Worm (Caenorhabditis elegans) whole organism, young adult: Measurements from ENCODE around the gene lgc-1.

ENCODE experiments used
- F55B11.4 ChIP-seq: sonication (generic microtip); optimal IDR thresholded peaks from 2 replicates; lab custom pipeline; 2016; ENCODE audit warnings: missing compliant biosample characterization, missing genetic modification characterization, borderline replicate concordance; ENCODE audit not compliant: insufficient read depth
- Y67H2A.10 ChIP-seq: fragments of 200-800 bp; sonication (Bioruptor generic); conservative IDR thresholded peaks from 2 replicates; pipeline ENCODE4 v1.3.6; 2022; ENCODE audit warnings: missing genetic modification reagents, missing genetic modification characterization, missing compliant biosample characterization
- ama-1 ChIP-seq, 3 experiments: fragments of 150-350 bp in 1 of 3; sonication (generic microtip) in 2 of 3; optimal IDR thresholded peaks; 2 replicates each; lab custom pipeline; 2014 to 2018; ENCODE audit warnings: missing biosample characterization in 2 of 3, missing genetic modification characterization in 2 of 3, missing genetic modification reagents in 2 of 3
- hmg-1.2 ChIP-seq: fragments of 200-800 bp; sonication (Bioruptor generic); IDR thresholded peaks from 2 replicates; pipeline ENCODE4 v1.3.6; 2022; ENCODE audit warnings: missing genetic modification reagents, missing genetic modification characterization, missing compliant biosample characterization
- hrde-1 ChIP-seq: sonication (generic microtip); optimal IDR thresholded peaks from 2 replicates; lab custom pipeline; 2016; ENCODE audit warnings: missing genetic modification characterization, mild to moderate bottlenecking, missing compliant biosample characterization, moderate library complexity, missing genotype, missing genetic modification reagents, borderline replicate concordance
- nfya-1 ChIP-seq: sonication (generic microtip); optimal IDR thresholded peaks from 2 replicates; lab custom pipeline; 2017; ENCODE audit warnings: antibody characterized with exemption, missing compliant biosample characterization, missing genetic modification characterization, borderline replicate concordance; ENCODE audit not compliant: insufficient read depth
- nfya-2 ChIP-seq: fragments of 200-800 bp; sonication (Bioruptor generic); IDR thresholded peaks from 2 replicates; pipeline ENCODE4 v1.3.6; 2022; ENCODE audit warnings: missing genetic modification reagents, missing genetic modification characterization, missing compliant biosample characterization
- pbrm-1 ChIP-seq: fragments of 200-800 bp; sonication (Bioruptor generic); IDR thresholded peaks from 2 replicates; pipeline ENCODE4 v1.3.6; 2022; ENCODE audit warnings: missing genetic modification reagents, missing genetic modification characterization, missing compliant biosample characterization
- repo-1 ChIP-seq: sonication (generic microtip); optimal IDR thresholded peaks from 2 replicates; lab custom pipeline; 2017; ENCODE audit warnings: mild to moderate bottlenecking, missing genetic modification characterization, missing compliant biosample characterization
- tbx-9 ChIP-seq: sonication (generic microtip); optimal IDR thresholded peaks from 2 replicates; lab custom pipeline; 2016; ENCODE audit warnings: borderline replicate concordance, missing genetic modification characterization, inconsistent platforms, missing compliant biosample characterization
- xnd-1 ChIP-seq: sonication (generic microtip); optimal IDR thresholded peaks from 2 replicates; lab custom pipeline; 2016; ENCODE audit warnings: missing genotype, missing genetic modification reagents, missing genetic modification characterization, missing compliant biosample characterization

ce11 chrV:4160086-4160485 is 25.3 kb downstream of the lgc-1 start, which contains the start of gene Y45G5AM.5:
- no peak for TF ChIP-seq pbrm-1
- no peak for TF ChIP-seq ama-1 (optimal IDR thresholded peaks at IDR 0.05; lab: Kevin White, UChicago)
- TF ChIP-seq ama-1 (GFP tag; optimal IDR thresholded peaks at IDR 0.05; lab: Kevin White, UChicago) = no peak
- TF ChIP-seq nfya-2 = no peak
- no peak for TF ChIP-seq xnd-1
- TF ChIP-seq F55B11.4 = no peak
- TF ChIP-seq hmg-1.2 = no peak
- TF ChIP-seq Y67H2A.10 (GFP tag; lab: Robert Waterston, UW) = no peak
- no peak for TF ChIP-seq hrde-1
- no peak for TF ChIP-seq nfya-1 (tag; lab: Kevin White, UChicago)
- TF ChIP-seq tbx-9 (tag; lab: Kevin White, UChicago) = no peak
- TF ChIP-seq repo-1 (tag; lab: Kevin White, UChicago) = no peak
